Fruit fly (Drosophila melanogaster) whole organism, embryonic: ENCODE results near the gene side-III.

ENCODE experiments used
- ATbp ChIP-seq: fragments of 200-800 bp; sonication (Bioruptor generic); optimal IDR thresholded peaks from 2 replicates; lab custom pipeline; 2017; ENCODE audit warnings: missing biosample characterization, mild to moderate bottlenecking, missing genetic modification characterization, missing genetic modification reagents
- Antp ChIP-seq: fragments of 200-800 bp; sonication (Bioruptor generic); optimal IDR thresholded peaks from 3 replicates; lab custom pipeline; 2016; ENCODE audit warnings: missing biosample characterization, missing genetic modification characterization
- CG10147 ChIP-seq: fragments of 200-800 bp; sonication (Bioruptor generic); optimal IDR thresholded peaks from 2 replicates; lab custom pipeline; 2019; ENCODE audit warnings: missing biosample characterization, mild to moderate bottlenecking, missing genetic modification characterization, moderate library complexity
- CG11723 ChIP-seq: fragments of 200-800 bp; sonication (Bioruptor generic); optimal IDR thresholded peaks from 2 replicates; lab custom pipeline; 2017; ENCODE audit warnings: missing biosample characterization, mild to moderate bottlenecking, missing genetic modification characterization
- CG13775 ChIP-seq: fragments of 200-800 bp; sonication (Bioruptor generic); optimal IDR thresholded peaks from 3 replicates; lab custom pipeline; 2017; ENCODE audit warnings: missing biosample characterization, mild to moderate bottlenecking, missing genetic modification characterization
- CG15269 ChIP-seq: fragments of 200-800 bp; sonication (Bioruptor generic); optimal IDR thresholded peaks from 2 replicates; lab custom pipeline; 2018; ENCODE audit warnings: missing biosample characterization, mild to moderate bottlenecking, missing genetic modification characterization, moderate library complexity
- CG18476 ChIP-seq: fragments of 200-800 bp; sonication (Bioruptor generic); optimal IDR thresholded peaks from 2 replicates; lab custom pipeline; 2016; ENCODE audit warnings: missing biosample characterization, mild to moderate bottlenecking, missing genetic modification characterization
- CG18619 ChIP-seq: fragments of 200-800 bp; sonication (Bioruptor generic); optimal IDR thresholded peaks from 3 replicates; lab custom pipeline; 2017; ENCODE audit warnings: missing biosample characterization, mild to moderate bottlenecking, missing genetic modification characterization
- CG2129 ChIP-seq: fragments of 200-800 bp; sonication (Bioruptor generic); IDR thresholded peaks from 2 replicates; pipeline ENCODE4 v1.3.6; 2022; ENCODE audit warnings: missing biosample characterization, missing genetic modification characterization; ENCODE audit not compliant: partially characterized antibody
- CG33213 ChIP-seq: fragments of 200-800 bp; sonication (Bioruptor generic); optimal IDR thresholded peaks from 3 replicates; lab custom pipeline; 2016; ENCODE audit warnings: missing biosample characterization, missing genetic modification characterization
- CG5180 ChIP-seq: fragments of 200-800 bp; sonication (Bioruptor generic); optimal IDR thresholded peaks from 3 replicates; lab custom pipeline; 2017; ENCODE audit warnings: missing biosample characterization, missing genetic modification characterization, mild to moderate bottlenecking, moderate library complexity, missing genetic modification reagents
- CG6654 ChIP-seq: fragments of 200-800 bp; sonication (Bioruptor generic); optimal IDR thresholded peaks from 2 replicates; lab custom pipeline; 2017; ENCODE audit warnings: missing biosample characterization, mild to moderate bottlenecking, missing genetic modification characterization
- CG6791 ChIP-seq: fragments of 200-800 bp; sonication (Bioruptor generic); IDR thresholded peaks from 3 replicates; pipeline ENCODE4 v1.3.6; 2022; ENCODE audit warnings: missing biosample characterization, missing genetic modification characterization; ENCODE audit not compliant: partially characterized antibody
- CG9817 ChIP-seq: fragments of 200-800 bp; sonication (Bioruptor generic); optimal IDR thresholded peaks from 2 replicates; lab custom pipeline; 2018; ENCODE audit warnings: missing biosample characterization, mild to moderate bottlenecking, missing genetic modification characterization, moderate library complexity
- Fer2 ChIP-seq: fragments of 200-800 bp; sonication (Bioruptor generic); optimal IDR thresholded peaks from 2 replicates; lab custom pipeline; 2018; ENCODE audit warnings: missing biosample characterization, mild to moderate bottlenecking, missing genetic modification characterization, moderate library complexity
- Gug ChIP-seq: fragments of 200-800 bp; sonication (Bioruptor generic); IDR thresholded peaks from 4 replicates; pipeline ENCODE4 v1.3.6; 2022; ENCODE audit warnings: missing biosample characterization, missing genetic modification characterization
- Lpt ChIP-seq: fragments of >200 bp; optimal IDR thresholded peaks from 2 replicates; lab custom pipeline; 2018; ENCODE audit warnings: missing biosample characterization, missing genetic modification characterization
- MESR4 ChIP-seq: fragments of 200-800 bp; sonication (Bioruptor generic); optimal IDR thresholded peaks from 2 replicates; lab custom pipeline; 2018; ENCODE audit warnings: missing biosample characterization, mild to moderate bottlenecking, missing genetic modification characterization, moderate library complexity
- Meics ChIP-seq: fragments of 200-800 bp; sonication (Bioruptor generic); optimal IDR thresholded peaks from 2 replicates; lab custom pipeline; 2017; ENCODE audit warnings: missing biosample characterization, mild to moderate bottlenecking, missing genetic modification characterization
- NFAT ChIP-seq: fragments of 200-800 bp; sonication (Bioruptor generic); IDR thresholded peaks from 2 replicates; pipeline ENCODE4 v1.3.6; 2022; ENCODE audit warnings: missing biosample characterization, missing genetic modification characterization
- al ChIP-seq: fragments of 200-800 bp; sonication (Bioruptor generic); IDR thresholded peaks from 2 replicates; pipeline ENCODE4 v1.3.6; 2022; ENCODE audit warnings: missing biosample characterization, missing genetic modification characterization
- ara ChIP-seq: fragments of 200-800 bp; sonication (Bioruptor generic); IDR thresholded peaks from 2 replicates; pipeline ENCODE4 v1.3.6; 2022; ENCODE audit warnings: missing biosample characterization, missing genetic modification characterization
- az2 ChIP-seq: fragments of 200-800 bp; sonication (Bioruptor generic); optimal IDR thresholded peaks from 3 replicates; lab custom pipeline; 2016; ENCODE audit warnings: missing biosample characterization, missing genetic modification characterization
- bbx ChIP-seq: fragments of 200-800 bp; sonication (Bioruptor generic); IDR thresholded peaks from 2 replicates; pipeline ENCODE4 v1.3.6; 2022; ENCODE audit warnings: missing biosample characterization, missing genetic modification characterization; ENCODE audit not compliant: partially characterized antibody
- btn ChIP-seq: fragments of 200-800 bp; sonication (Bioruptor generic); optimal IDR thresholded peaks from 2 replicates; lab custom pipeline; 2016; ENCODE audit warnings: missing biosample characterization, missing genetic modification characterization
- chn ChIP-seq: fragments of 200-800 bp; sonication (Bioruptor generic); optimal IDR thresholded peaks from 2 replicates; lab custom pipeline; 2016; ENCODE audit warnings: missing biosample characterization, missing genetic modification characterization
- crc ChIP-seq: fragments of 200-800 bp; sonication (Bioruptor generic); optimal IDR thresholded peaks from 2 replicates; lab custom pipeline; 2016; ENCODE audit warnings: missing biosample characterization, missing genetic modification characterization
- croc ChIP-seq: fragments of 200-800 bp; sonication (Bioruptor generic); conservative IDR thresholded peaks from 3 replicates; pipeline ENCODE4 v1.3.6; 2022; ENCODE audit warnings: missing biosample characterization, missing genetic modification characterization
- dimm ChIP-seq: fragments of 200-800 bp; sonication (Bioruptor generic); IDR thresholded peaks from 2 replicates; pipeline ENCODE4 v1.3.6; 2022; ENCODE audit warnings: missing biosample characterization, missing genetic modification characterization
- dysf ChIP-seq: fragments of 200-800 bp; sonication (Bioruptor generic); IDR thresholded peaks from 3 replicates; pipeline ENCODE4 v1.3.6; 2022; ENCODE audit warnings: missing biosample characterization, missing genetic modification characterization
- gfzf ChIP-seq: fragments of 200-800 bp; sonication (Bioruptor generic); optimal IDR thresholded peaks from 2 replicates; lab custom pipeline; 2016; ENCODE audit warnings: missing biosample characterization, mild to moderate bottlenecking, missing genetic modification characterization, moderate library complexity
- kay ChIP-seq: fragments of 200-800 bp; sonication (Bioruptor generic); optimal IDR thresholded peaks from 2 replicates; lab custom pipeline; 2016; ENCODE audit warnings: missing biosample characterization, missing genetic modification characterization
- lmd ChIP-seq: fragments of 200-800 bp; sonication (Bioruptor generic); IDR thresholded peaks from 2 replicates; pipeline ENCODE4 v1.3.6; 2022; ENCODE audit warnings: missing biosample characterization, missing genetic modification characterization
- mirr ChIP-seq: fragments of 200-800 bp; sonication (Bioruptor generic); optimal IDR thresholded peaks from 3 replicates; lab custom pipeline; 2018; ENCODE audit warnings: missing biosample characterization, mild to moderate bottlenecking, missing genetic modification characterization
- nmo ChIP-seq: fragments of 200-800 bp; sonication (Bioruptor generic); optimal IDR thresholded peaks from 2 replicates; lab custom pipeline; 2018; ENCODE audit warnings: missing biosample characterization, mild to moderate bottlenecking, missing genetic modification characterization, moderate library complexity
- oc ChIP-seq: fragments of 200-800 bp; sonication (Bioruptor generic); optimal IDR thresholded peaks from 2 replicates; lab custom pipeline; 2018; ENCODE audit warnings: missing biosample characterization, mild to moderate bottlenecking, missing genetic modification characterization, moderate library complexity
- org-1 ChIP-seq: fragments of 200-800 bp; sonication (Bioruptor generic); optimal IDR thresholded peaks from 2 replicates; lab custom pipeline; 2017; ENCODE audit warnings: missing biosample characterization, missing genetic modification characterization
- pita ChIP-seq: fragments of 200-800 bp; sonication (Bioruptor generic); optimal IDR thresholded peaks from 2 replicates; lab custom pipeline; 2017; ENCODE audit warnings: missing biosample characterization, mild to moderate bottlenecking, missing genetic modification characterization
- pum ChIP-seq: fragments of 200-800 bp; sonication (Bioruptor generic); optimal IDR thresholded peaks from 2 replicates; lab custom pipeline; 2016; ENCODE audit warnings: missing biosample characterization, missing genetic modification characterization
- pzg ChIP-seq: fragments of 200-800 bp; sonication (Bioruptor generic); optimal IDR thresholded peaks from 3 replicates; lab custom pipeline; 2018; ENCODE audit warnings: missing biosample characterization, mild to moderate bottlenecking, missing genetic modification characterization, moderate library complexity
- repo ChIP-seq: fragments of 200-800 bp; sonication (Bioruptor generic); optimal IDR thresholded peaks from 2 replicates; lab custom pipeline; 2016; ENCODE audit warnings: missing biosample characterization, missing genetic modification characterization
- row ChIP-seq: fragments of 200-800 bp; sonication (Bioruptor generic); IDR thresholded peaks from 3 replicates; pipeline ENCODE4 v1.3.6; 2022; ENCODE audit warnings: missing biosample characterization, missing genetic modification characterization
- slou ChIP-seq: fragments of 200-800 bp; sonication (Bioruptor generic); optimal IDR thresholded peaks from 3 replicates; lab custom pipeline; 2016; ENCODE audit warnings: missing biosample characterization, missing genetic modification characterization
- sna ChIP-seq: fragments of 200-800 bp; sonication (Bioruptor generic); IDR thresholded peaks from 2 replicates; pipeline ENCODE4 v1.3.6; 2022; ENCODE audit warnings: missing biosample characterization, missing genetic modification characterization; ENCODE audit not compliant: partially characterized antibody
- sob ChIP-seq: fragments of 200-800 bp; sonication (Bioruptor generic); IDR thresholded peaks from 2 replicates; pipeline ENCODE4 v1.3.6; 2022; ENCODE audit warnings: missing biosample characterization, missing genetic modification characterization
- tx ChIP-seq: fragments of 200-800 bp; sonication (Bioruptor generic); optimal IDR thresholded peaks from 2 replicates; lab custom pipeline; 2016; ENCODE audit warnings: missing biosample characterization, missing genetic modification characterization
- zfh1 ChIP-seq: fragments of 200-800 bp; sonication (Bioruptor generic); IDR thresholded peaks from 3 replicates; pipeline ENCODE4 v1.3.6; 2022; ENCODE audit warnings: missing biosample characterization, missing genetic modification characterization

The side-III gene

dm6 chr3R:5862032-5862641 lies 97.2 kb downstream of the side-III start, which contains the start of gene CG2017 (continued):
- TF ChIP-seq nmo (GFP tag; lab: Kevin White, UChicago) (peak; percentile 54), oc (tag; lab: Kevin White, UChicago) (no peak), pzg (GFP tag; lab: Kevin White, UChicago) (peak; percentile 94), NFAT (GFP tag; lab: Robert Waterston, UW) (peak; percentile 65; the same call in 1 of the 2 replicates), bbx (GFP tag; lab: Robert Waterston, UW) (no peak), sna (GFP tag; lab: Robert Waterston, UW) (0 out of 2 replicates have a peak, but pooled peaks have one; percentile 30), ATbp (GFP tag; lab: Kevin White, UChicago) (no peak), gfzf (GFP tag; lab: Kevin White, UChicago) (peak; percentile 92), Lpt (GFP tag; lab: Kevin White, UChicago) (no peak), slou (no peak), Meics (GFP tag; lab: Kevin White, UChicago) (peak; percentile 32), croc (no peak; the same call in 2 of the 3 replicates), az2 (GFP tag; lab: Kevin White, UChicago) (peak; percentile 13), CG5180 (GFP tag; lab: Kevin White, UChicago) (no peak)
- TF ChIP-seq, all 482 proteins: peak for 217

- TF ChIP-seq sob (GFP tag; lab: Robert Waterston, UW) (peak; percentile 23; the same call in 1 of the 2 replicates), row (peak; percentile 58), CG18619 (GFP tag; lab: Kevin White, UChicago) (peak; percentile 67), CG13775 (GFP tag; lab: Kevin White, UChicago) (peak; percentile 57), crc (peak; percentile 16), CG9817 (tag; lab: Kevin White, UChicago) (peak; percentile 51), zfh1 (0 out of 3 replicates have a peak, but pooled peaks have one; percentile 23), dysf (GFP tag; lab: Robert Waterston, UW) (no peak; the same call in 1 of the 3 replicates), Antp (GFP tag; lab: Kevin White, UChicago) (peak; percentile 32), CG6654 (GFP tag; lab: Kevin White, UChicago) (peak; percentile 25), CG2129 (GFP tag; lab: Robert Waterston, UW) (no peak), MESR4 (GFP tag; lab: Kevin White, UChicago) (no peak), Gug (GFP tag; lab: Robert Waterston, UW) (peak; percentile 56; the same call in 2 of the 4 replicates), org-1 (GFP tag; lab: Kevin White, UChicago) (peak; percentile 7), btn (no peak), CG15269 (peak; percentile 46), chn (GFP tag; lab: Kevin White, UChicago) (no peak), lmd (GFP tag; lab: Robert Waterston, UW) (peak; percentile 34), CG10147 (GFP tag; lab: Kevin White, UChicago) (peak; percentile 13), CG33213 (GFP tag; lab: Kevin White, UChicago) (no peak), CG18476 (peak; percentile 16), slou (peak; percentile 22), pita (GFP tag; lab: Kevin White, UChicago) (no peak), kay (GFP tag; lab: Kevin White, UChicago) (no peak), al (GFP tag; lab: Robert Waterston, UW) (0 out of 2 replicates have a peak, but pooled peaks have one; percentile 7), mirr (no peak), oc (tag; lab: Kevin White, UChicago) (no peak), repo (GFP tag; lab: Kevin White, UChicago) (no peak), Fer2 (tag; lab: Kevin White, UChicago) (no peak), CG11723 (GFP tag; lab: Kevin White, UChicago) (peak; percentile 44), pum (GFP tag; lab: Kevin White, UChicago) (peak; percentile 52), ara (GFP tag; lab: Robert Waterston, UW) (no peak), CG6791 (no peak), tx (GFP tag; lab: Kevin White, UChicago) (no peak), dimm (GFP tag; lab: Robert Waterston, UW) (no peak)
Observed at dm6 chr3R:5861218-5861902, 98.0 kb downstream of the side-III start.
